Fruit fly (Drosophila melanogaster): ENCODE measurements around the gene CG31635.
A peak's percentile ranks its signal among the peaks of the same experiment; 100 is the strongest.

Gene CG31635

DNA sequence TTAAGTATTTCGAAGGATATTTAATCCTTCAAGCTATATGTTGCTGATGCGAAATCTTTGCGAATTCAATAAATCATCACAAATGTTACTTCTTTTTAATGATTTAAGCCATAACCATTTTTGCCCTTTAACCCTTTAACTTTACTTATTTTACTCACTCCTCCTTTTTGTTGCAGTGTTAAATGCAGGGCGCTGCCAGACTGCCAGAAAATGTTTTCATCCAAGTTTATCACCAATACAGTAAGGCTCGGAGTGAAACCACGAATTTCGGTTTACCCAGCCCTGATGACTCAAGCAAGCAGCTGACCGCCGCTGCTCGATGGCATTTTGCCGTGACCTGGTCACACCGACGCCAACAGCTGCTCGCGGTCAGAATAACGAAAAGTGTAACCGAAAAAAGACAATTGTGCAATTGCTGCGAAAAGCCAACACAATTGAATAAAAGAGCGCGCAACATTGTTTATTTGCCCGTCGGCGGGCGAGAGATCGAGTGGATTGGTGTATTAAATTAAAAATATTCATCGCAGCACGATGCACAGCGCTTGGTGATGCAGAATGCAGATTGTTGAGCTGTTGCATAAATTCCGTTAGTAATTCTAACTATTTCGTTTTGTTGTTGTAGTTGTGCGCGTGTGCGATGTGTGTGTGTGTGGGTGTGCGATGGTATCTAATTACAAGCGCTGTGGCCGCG lies 38.1 kb downstream of the CG31635 start, which contains the start of gene CG11050 (continued):
- TF ChIP-seq CG6791 (GFP tag; IDR thresholded peaks at IDR 0.05; ENCODE audit: partially characterized antibody): peak; percentile 69
- peak; percentile 24 for TF ChIP-seq Scr (GFP tag; IDR thresholded peaks at IDR 0.05; ENCODE audit: partially characterized antibody)
- TF ChIP-seq CG9797 (GFP tag; optimal IDR thresholded peaks at IDR 0.05): peak; percentile 95
- peak; percentile 39 for TF ChIP-seq tap (tag; optimal IDR thresholded peaks at IDR 0.05)
- peak; percentile 99 for TF ChIP-seq grau (tag; optimal IDR thresholded peaks at IDR 0.05)
- peak; percentile 78 for TF ChIP-seq dysf (GFP tag; IDR thresholded peaks at IDR 0.05)
- TF ChIP-seq scrt (GFP tag; optimal IDR thresholded peaks at IDR 0.05): peak; percentile 53
- peak; percentile 58 for TF ChIP-seq oc (tag; optimal IDR thresholded peaks at IDR 0.05)
- peak; percentile 84 for TF ChIP-seq CG9609 (GFP tag; optimal IDR thresholded peaks at IDR 0.05)
- TF ChIP-seq CG9876 (GFP tag; optimal IDR thresholded peaks at IDR 0.05): peak; percentile 72
- peak; percentile 86 for TF ChIP-seq CG11456 (GFP tag; IDR thresholded peaks at IDR 0.05)
- peak; percentile 62 for TF ChIP-seq Six4 (GFP tag; optimal IDR thresholded peaks at IDR 0.05)
- peak; percentile 37 for TF ChIP-seq Ssrp (tag; optimal IDR thresholded peaks at IDR 0.05)
- TF ChIP-seq inv (GFP tag; IDR thresholded peaks at IDR 0.05; ENCODE audit: partially characterized antibody): peak; percentile 36; the same call in 1 of the 2 replicates
- no peak for TF ChIP-seq wor (GFP tag; IDR thresholded peaks at IDR 0.05)
- no peak for TF ChIP-seq Hmx (GFP tag; optimal IDR thresholded peaks at IDR 0.05)
- TF ChIP-seq Asciz (GFP tag; optimal IDR thresholded peaks at IDR 0.05): peak; percentile 67
- peak; percentile 69 for TF ChIP-seq slp2 (GFP tag; optimal IDR thresholded peaks at IDR 0.05)
- peak; percentile 73 for TF ChIP-seq sna (GFP tag; IDR thresholded peaks at IDR 0.05; ENCODE audit: partially characterized antibody)
- peak; percentile 61 for TF ChIP-seq onecut (GFP tag; IDR thresholded peaks at IDR 0.05)
- no peak for TF ChIP-seq Hr39 (optimal IDR thresholded peaks at IDR 0.05)
- TF ChIP-seq ash1 (GFP tag; optimal IDR thresholded peaks at IDR 0.05): peak; percentile 60
- TF ChIP-seq CG15073 (GFP tag; optimal IDR thresholded peaks at IDR 0.05): peak; percentile 58
- peak; percentile 86 for TF ChIP-seq NC2β (GFP tag; optimal IDR thresholded peaks at IDR 0.05)
- peak; percentile 79 for TF ChIP-seq CG4282 (GFP tag; optimal IDR thresholded peaks at IDR 0.05)
- TF ChIP-seq ken (GFP tag; IDR thresholded peaks at IDR 0.05): peak; percentile 84
- peak; percentile 40 for TF ChIP-seq CG6765 (GFP tag; optimal IDR thresholded peaks at IDR 0.05)
- TF ChIP-seq insv (GFP tag; optimal IDR thresholded peaks at IDR 0.05): peak in 1 of 2 experiments; percentile 37
- peak; percentile 73 for TF ChIP-seq Sry-δ (GFP tag; optimal IDR thresholded peaks at IDR 0.05)
- TF ChIP-seq Tbp (GFP tag; optimal IDR thresholded peaks at IDR 0.05): no peak
- no peak for TF ChIP-seq D (optimal IDR thresholded peaks at IDR 0.05)
- no peak for TF ChIP-seq D (GFP tag; optimal IDR thresholded peaks at IDR 0.05)
- TF ChIP-seq CG12942 (GFP tag; optimal IDR thresholded peaks at IDR 0.05): peak; percentile 81
- TF ChIP-seq Hr78 (GFP tag; optimal IDR thresholded peaks at IDR 0.05): peak in 1 of 2 experiments; percentile 61
- peak; percentile 52 for TF ChIP-seq BEAF-32 (GFP tag; optimal IDR thresholded peaks at IDR 0.05)
- TF ChIP-seq odd (GFP tag; optimal IDR thresholded peaks at IDR 0.05): no peak
- TF ChIP-seq repo (GFP tag; optimal IDR thresholded peaks at IDR 0.05): peak; percentile 70
- TF ChIP-seq MESR4 (GFP tag; optimal IDR thresholded peaks at IDR 0.05): peak; percentile 70
- TF ChIP-seq CG7963 (GFP tag; IDR thresholded peaks at IDR 0.05; ENCODE audit: partially characterized antibody): no peak; the same call in 2 of the 3 replicates
- TF ChIP-seq fu2 (GFP tag; optimal IDR thresholded peaks at IDR 0.05): peak; percentile 81
- TF ChIP-seq CG8924 (tag; optimal IDR thresholded peaks at IDR 0.05): peak; percentile 59
- TF ChIP-seq BtbVII (GFP tag; optimal IDR thresholded peaks at IDR 0.05): peak; percentile 48
- TF ChIP-seq CG9215 (GFP tag; IDR thresholded peaks at IDR 0.05): peak; percentile 48; the same call in 1 of the 2 replicates
- peak; percentile 23 for TF ChIP-seq CG1233 (GFP tag; optimal IDR thresholded peaks at IDR 0.05)
- TF ChIP-seq CG10267 (tag; optimal IDR thresholded peaks at IDR 0.05): peak; percentile 81
- peak; percentile 80 for TF ChIP-seq bcd (GFP tag; optimal IDR thresholded peaks at IDR 0.05)
- TF ChIP-seq CG4854 (GFP tag; optimal IDR thresholded peaks at IDR 0.05): peak; percentile 48
- peak; percentile 72 for TF ChIP-seq CG10366 (GFP tag; IDR thresholded peaks at IDR 0.05)
- peak; percentile 88 for TF ChIP-seq lab (GFP tag; optimal IDR thresholded peaks at IDR 0.05)

All from whole organism, embryonic.